Fruit fly (Drosophila melanogaster) whole organism, embryonic: ENCODE results near the gene DPCoAC.
A peak's percentile ranks its signal among the peaks of the same experiment; 100 is the strongest.

Experiments used
- Aef1 ChIP-seq: fragments of 200-800 bp; sonication (Bioruptor generic); IDR thresholded peaks from 3 replicates; pipeline ENCODE4 v1.3.6; 2022; ENCODE audit warnings: missing biosample characterization, missing genetic modification characterization
- CG10959 ChIP-seq: fragments of 200-800 bp; sonication (Bioruptor generic); IDR thresholded peaks from 2 replicates; pipeline ENCODE4 v1.3.6; 2022; ENCODE audit warnings: missing biosample characterization, missing genetic modification characterization
- CG11456 ChIP-seq: fragments of 200-800 bp; sonication (Bioruptor generic); IDR thresholded peaks from 3 replicates; pipeline ENCODE4 v1.3.6; 2022; ENCODE audit warnings: missing biosample characterization, missing genetic modification characterization
- CG12299 ChIP-seq: fragments of 200-800 bp; sonication (Bioruptor generic); optimal IDR thresholded peaks from 2 replicates; lab custom pipeline; 2018; ENCODE audit warnings: missing biosample characterization, mild to moderate bottlenecking, missing genetic modification characterization
- CG12391 ChIP-seq: fragments of 200-800 bp; sonication (Bioruptor generic); optimal IDR thresholded peaks from 3 replicates; lab custom pipeline; 2018; ENCODE audit warnings: missing biosample characterization, mild to moderate bottlenecking, missing genetic modification characterization, moderate library complexity
- CG13894 ChIP-seq: fragments of 200-800 bp; sonication (Bioruptor generic); optimal IDR thresholded peaks from 3 replicates; lab custom pipeline; 2018; ENCODE audit warnings: missing biosample characterization, mild to moderate bottlenecking, missing genetic modification characterization, moderate library complexity
- CG15514 ChIP-seq: fragments of 200-800 bp; sonication (Bioruptor generic); optimal IDR thresholded peaks from 3 replicates; lab custom pipeline; 2017; ENCODE audit warnings: missing biosample characterization, missing genetic modification characterization, mild to moderate bottlenecking, moderate library complexity, missing genetic modification reagents
- CG15601 ChIP-seq: fragments of 200-800 bp; sonication (Bioruptor generic); optimal IDR thresholded peaks from 3 replicates; lab custom pipeline; 2019; ENCODE audit warnings: missing biosample characterization, mild to moderate bottlenecking, missing genetic modification characterization, moderate library complexity
- CG17359 ChIP-seq: fragments of 200-800 bp; sonication (Bioruptor generic); optimal IDR thresholded peaks from 3 replicates; lab custom pipeline; 2018; ENCODE audit warnings: missing biosample characterization, mild to moderate bottlenecking, missing genetic modification characterization, moderate library complexity
- CG1792 ChIP-seq: fragments of 200-800 bp; sonication (Bioruptor generic); optimal IDR thresholded peaks from 2 replicates; lab custom pipeline; 2016; ENCODE audit warnings: missing biosample characterization, missing genetic modification characterization
- CG18476 ChIP-seq: fragments of 200-800 bp; sonication (Bioruptor generic); optimal IDR thresholded peaks from 2 replicates; lab custom pipeline; 2016; ENCODE audit warnings: missing biosample characterization, mild to moderate bottlenecking, missing genetic modification characterization
- CG3995 ChIP-seq: fragments of 200-800 bp; sonication (Bioruptor generic); optimal IDR thresholded peaks from 3 replicates; lab custom pipeline; 2016; ENCODE audit warnings: missing biosample characterization, missing genetic modification characterization
- CG6175 ChIP-seq: fragments of 200-800 bp; sonication (Bioruptor generic); IDR thresholded peaks from 3 replicates; pipeline ENCODE4 v1.3.6; 2022; ENCODE audit warnings: missing biosample characterization, missing genetic modification characterization
- CG8089 ChIP-seq: fragments of 200-800 bp; sonication (Bioruptor generic); optimal IDR thresholded peaks from 3 replicates; lab custom pipeline; 2016; ENCODE audit warnings: missing biosample characterization, missing genetic modification characterization
- CG8359 ChIP-seq: fragments of 200-800 bp; sonication (Bioruptor generic); optimal IDR thresholded peaks from 2 replicates; lab custom pipeline; 2017; ENCODE audit warnings: missing biosample characterization, mild to moderate bottlenecking, missing genetic modification characterization, borderline replicate concordance
- Chrac-16 ChIP-seq: fragments of 200-800 bp; sonication (Bioruptor generic); optimal IDR thresholded peaks from 3 replicates; lab custom pipeline; 2016; ENCODE audit warnings: missing biosample characterization, missing genetic modification characterization
- D ChIP-seq, 2 experiments: fragments of 200-800 bp in 1 of 2; fragments of >200 bp in 1 of 2; sonication (Bioruptor generic) in 1 of 2; optimal IDR thresholded peaks; 2 replicates in 1 of 2; 3 replicates in 1 of 2; lab custom pipeline; 2017; ENCODE audit warnings: mild to moderate bottlenecking in 1 of 2, missing biosample characterization in 1 of 2, missing genetic modification characterization in 1 of 2, missing genetic modification reagents in 1 of 2
- HLH3B ChIP-seq: fragments of 200-800 bp; sonication (Bioruptor generic); IDR thresholded peaks from 2 replicates; pipeline ENCODE4 v1.3.6; 2022; ENCODE audit warnings: missing biosample characterization, missing genetic modification characterization
- Hr51 ChIP-seq, 2 experiments: fragments of 200-800 bp; sonication (Bioruptor generic); optimal IDR thresholded peaks; 2 replicates in 1 of 2; 3 replicates in 1 of 2; lab custom pipeline; 2016 to 2018; ENCODE audit warnings: missing biosample characterization in 2 of 2, missing genetic modification characterization in 2 of 2, mild to moderate bottlenecking in 1 of 2, moderate library complexity in 1 of 2
- Lhr ChIP-seq: fragments of 200-800 bp; sonication (Bioruptor generic); optimal IDR thresholded peaks from 3 replicates; lab custom pipeline; 2017; ENCODE audit warnings: mild to moderate bottlenecking, missing biosample characterization, missing genetic modification reagents, missing genetic modification characterization
- Pdp1 ChIP-seq, 2 experiments: fragments of 200-800 bp; sonication (Bioruptor generic); optimal IDR thresholded peaks; 3 replicates each; lab custom pipeline; 2016; ENCODE audit warnings: missing biosample characterization in 2 of 2, missing genetic modification characterization in 2 of 2, mild to moderate bottlenecking in 1 of 2, moderate library complexity in 1 of 2
- Sin3A ChIP-seq: fragments of >200 bp; optimal IDR thresholded peaks from 2 replicates; lab custom pipeline; 2018
- Spps ChIP-seq: fragments of 200-800 bp; sonication (Bioruptor generic); optimal IDR thresholded peaks from 2 replicates; lab custom pipeline; 2018; ENCODE audit warnings: missing biosample characterization, mild to moderate bottlenecking, missing genetic modification characterization
- Stat92E ChIP-seq, 3 experiments: fragments of >200 bp in 2 of 3; fragments of 200-800 bp in 1 of 3; sonication (Bioruptor generic) in 1 of 3; optimal IDR thresholded peaks; 2 replicates each; lab custom pipeline; 2017 to 2019; ENCODE audit warnings: missing biosample characterization in 3 of 3, missing genetic modification characterization in 3 of 3, mild to moderate bottlenecking in 1 of 3, moderate library complexity in 1 of 3
- bab2 ChIP-seq: fragments of 200-800 bp; sonication (Bioruptor generic); optimal IDR thresholded peaks from 2 replicates; lab custom pipeline; 2016; ENCODE audit warnings: missing biosample characterization, missing genetic modification characterization
- chinmo ChIP-seq: fragments of 200-800 bp; sonication (Bioruptor generic); IDR thresholded peaks from 4 replicates; pipeline ENCODE4 v1.3.6; 2022; ENCODE audit warnings: missing biosample characterization, missing genetic modification characterization; ENCODE audit not compliant: partially characterized antibody
- chm ChIP-seq: fragments of 200-800 bp; sonication (Bioruptor generic); IDR thresholded peaks from 2 replicates; pipeline ENCODE4 v1.3.6; 2022; ENCODE audit warnings: missing biosample characterization, missing genetic modification characterization
- ci ChIP-seq: fragments of 200-800 bp; sonication (Bioruptor generic); IDR thresholded peaks from 3 replicates; pipeline ENCODE4 v1.3.6; 2022; ENCODE audit warnings: missing biosample characterization, missing genetic modification characterization
- crol ChIP-seq: fragments of 200-800 bp; sonication (Bioruptor generic); IDR thresholded peaks from 2 replicates; pipeline ENCODE4 v1.3.6; 2022; ENCODE audit warnings: missing biosample characterization, missing genetic modification characterization
- dati ChIP-seq: fragments of 200-800 bp; sonication (Bioruptor generic); IDR thresholded peaks from 2 replicates; pipeline ENCODE4 v1.3.6; 2022; ENCODE audit warnings: missing biosample characterization, missing genetic modification characterization
- dmrt11E ChIP-seq: fragments of 200-800 bp; sonication (Bioruptor generic); optimal IDR thresholded peaks from 3 replicates; lab custom pipeline; 2018; ENCODE audit warnings: missing biosample characterization, mild to moderate bottlenecking, missing genetic modification characterization, moderate library complexity
- ewg ChIP-seq: fragments of 200-800 bp; sonication (Bioruptor generic); optimal IDR thresholded peaks from 3 replicates; lab custom pipeline; 2017; ENCODE audit warnings: mild to moderate bottlenecking, missing biosample characterization, missing genetic modification reagents, missing genetic modification characterization
- ftz-f1 ChIP-seq: fragments of 200-800 bp; sonication (Bioruptor generic); optimal IDR thresholded peaks from 2 replicates; lab custom pipeline; 2016; ENCODE audit warnings: missing biosample characterization, missing genetic modification characterization
- gce ChIP-seq: fragments of 200-800 bp; sonication (Bioruptor generic); IDR thresholded peaks from 3 replicates; pipeline ENCODE4 v1.3.6; 2022; ENCODE audit warnings: missing biosample characterization, missing genetic modification characterization
- gcm ChIP-seq: fragments of 200-800 bp; sonication (Bioruptor generic); optimal IDR thresholded peaks from 2 replicates; lab custom pipeline; 2019; ENCODE audit warnings: missing biosample characterization, mild to moderate bottlenecking, missing genetic modification characterization, moderate library complexity
- gsb ChIP-seq: fragments of 200-800 bp; sonication (Bioruptor generic); IDR thresholded peaks from 2 replicates; pipeline ENCODE4 v1.3.6; 2022; ENCODE audit warnings: missing biosample characterization, missing genetic modification characterization
- inv ChIP-seq: fragments of 200-800 bp; sonication (Bioruptor generic); IDR thresholded peaks from 2 replicates; pipeline ENCODE4 v1.3.6; 2022; ENCODE audit warnings: missing biosample characterization, missing genetic modification characterization; ENCODE audit not compliant: partially characterized antibody
- lab ChIP-seq: fragments of 200-800 bp; sonication (Bioruptor generic); optimal IDR thresholded peaks from 3 replicates; lab custom pipeline; 2017; ENCODE audit warnings: missing biosample characterization, missing genetic modification characterization, mild to moderate bottlenecking, moderate library complexity, missing genetic modification reagents
- lov ChIP-seq, 2 experiments: fragments of 200-800 bp in 1 of 2; fragments of >200 bp in 1 of 2; sonication (Bioruptor generic) in 1 of 2; IDR thresholded peaks in 1 of 2; optimal IDR thresholded peaks in 1 of 2; 2 replicates in 1 of 2; 3 replicates in 1 of 2; pipeline versions ENCODE4 v1.3.6 to Lab custom; 2017 to 2022; ENCODE audit warnings: missing biosample characterization in 1 of 2, missing genetic modification characterization in 1 of 2
- nau ChIP-seq: fragments of 200-800 bp; sonication (Bioruptor generic); optimal IDR thresholded peaks from 3 replicates; lab custom pipeline; 2017; ENCODE audit warnings: missing biosample characterization, mild to moderate bottlenecking, missing genetic modification characterization, missing genetic modification reagents
- odd ChIP-seq: fragments of 200-800 bp; sonication (Bioruptor generic); optimal IDR thresholded peaks from 2 replicates; lab custom pipeline; 2017; ENCODE audit warnings: missing biosample characterization, mild to moderate bottlenecking, missing genetic modification characterization
- otp ChIP-seq: fragments of 200-800 bp; sonication (Bioruptor generic); IDR thresholded peaks from 3 replicates; pipeline ENCODE4, ENCODE4 v1.3.6; 2022; ENCODE audit warnings: missing biosample characterization, missing genetic modification characterization
- pb ChIP-seq: fragments of 200-800 bp; sonication (Bioruptor generic); optimal IDR thresholded peaks from 3 replicates; lab custom pipeline; 2016; ENCODE audit warnings: missing biosample characterization, missing genetic modification characterization
- pfk ChIP-seq: fragments of 200-800 bp; sonication (Bioruptor generic); optimal IDR thresholded peaks from 2 replicates; lab custom pipeline; 2018; ENCODE audit warnings: missing biosample characterization, mild to moderate bottlenecking, missing genetic modification characterization, moderate library complexity
- schlank ChIP-seq: fragments of 200-800 bp; sonication (Bioruptor generic); optimal IDR thresholded peaks from 2 replicates; lab custom pipeline; 2018; ENCODE audit warnings: missing biosample characterization, mild to moderate bottlenecking, missing genetic modification characterization
- sd ChIP-seq: fragments of 200-800 bp; sonication (Bioruptor generic); optimal IDR thresholded peaks from 3 replicates; lab custom pipeline; 2018; ENCODE audit warnings: missing biosample characterization, mild to moderate bottlenecking, missing genetic modification characterization, moderate library complexity
- seq ChIP-seq: fragments of 200-800 bp; sonication (Bioruptor generic); IDR thresholded peaks from 2 replicates; pipeline ENCODE4 v1.3.6; 2022; ENCODE audit warnings: missing biosample characterization, missing genetic modification characterization
- ttk ChIP-seq: fragments of 200-800 bp; sonication (Bioruptor generic); IDR thresholded peaks from 2 replicates; pipeline ENCODE4 v2.1.2; 2022; ENCODE audit warnings: missing biosample characterization, missing genetic modification characterization
- yki ChIP-seq: fragments of >200 bp; optimal IDR thresholded peaks from 3 replicates; lab custom pipeline; 2018

DPCoAC gene

DNA sequence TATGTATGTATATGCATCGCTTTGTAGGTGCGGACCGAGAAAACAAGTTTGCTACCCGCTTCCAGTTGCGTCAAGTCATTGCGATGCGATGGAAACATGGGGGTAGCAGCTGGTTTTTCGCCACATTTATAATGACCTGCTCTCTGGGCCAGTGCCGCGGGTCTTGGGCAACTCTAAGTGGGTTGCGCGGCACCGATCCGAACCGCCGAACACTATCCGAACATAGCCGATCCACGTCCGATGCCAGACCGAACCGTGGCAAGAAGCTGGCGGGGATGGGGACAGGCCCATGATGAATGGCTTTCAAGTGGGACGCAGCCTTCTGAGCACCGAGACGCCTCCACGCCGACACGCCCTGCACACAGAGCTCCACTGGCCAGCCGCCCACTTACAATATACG lies 46.6 kb upstream of the DPCoAC start (continued):
- TF ChIP-seq CG17359 (tag; lab: Kevin White, UChicago): no peak
- no peak for TF ChIP-seq Sin3A
- TF ChIP-seq CG18476 (GFP tag; lab: Kevin White, UChicago): no peak
- no peak for TF ChIP-seq inv (GFP tag; lab: Robert Waterston, UW)
- no peak for TF ChIP-seq pfk (GFP tag; lab: Kevin White, UChicago)
- peak; percentile 26 for TF ChIP-seq ftz-f1
- no peak for TF ChIP-seq otp (GFP tag; lab: Robert Waterston, UW)
- TF ChIP-seq CG15601: no peak
- no peak for TF ChIP-seq lov (optimal IDR thresholded peaks at IDR 0.05; lab: Kevin White, UChicago)
- 0 out of 3 replicates have a peak, but pooled peaks have one; percentile 32 for TF ChIP-seq lov (GFP tag; IDR thresholded peaks at IDR 0.05; lab: Robert Waterston, UW)
- TF ChIP-seq CG1792: no peak
- no peak for TF ChIP-seq ewg (GFP tag; lab: Kevin White, UChicago)
- no peak for TF ChIP-seq yki (lab: Kevin White, UChicago)
- no peak for TF ChIP-seq seq (GFP tag; lab: Robert Waterston, UW)
- TF ChIP-seq bab2 (GFP tag; lab: Kevin White, UChicago): no peak
- no peak for TF ChIP-seq Spps (tag; lab: Kevin White, UChicago)
- peak in 1 of 2 experiments; percentile 10 for TF ChIP-seq Pdp1 (GFP tag; optimal IDR thresholded peaks at IDR 0.05; lab: Kevin White, UChicago)
- no peak for TF ChIP-seq D (optimal IDR thresholded peaks at IDR 0.05; lab: Kevin White, UChicago)
- no peak for TF ChIP-seq D (GFP tag; optimal IDR thresholded peaks at IDR 0.05; lab: Kevin White, UChicago)
- TF ChIP-seq CG12391 (tag; lab: Kevin White, UChicago): no peak
- no peak for TF ChIP-seq gce (GFP tag; lab: Robert Waterston, UW)
- TF ChIP-seq sd (tag; lab: Kevin White, UChicago): peak; percentile 3
- TF ChIP-seq CG8089: no peak
- TF ChIP-seq CG10959 (GFP tag; lab: Robert Waterston, UW): no peak
- peak; percentile 31 for TF ChIP-seq CG13894 (tag; lab: Kevin White, UChicago)
- peak; percentile 25 for TF ChIP-seq lab (GFP tag; lab: Kevin White, UChicago)
- TF ChIP-seq chm (GFP tag; lab: Robert Waterston, UW): 0 out of 2 replicates have a peak, but pooled peaks have one; percentile 29
- TF ChIP-seq ci: peak; percentile 37; the same call in 2 of the 3 replicates
- 0 out of 3 replicates have a peak, but pooled peaks have one; percentile 7 for TF ChIP-seq CG11456 (GFP tag; lab: Robert Waterston, UW)
- no peak for TF ChIP-seq Aef1 (GFP tag; lab: Robert Waterston, UW)
- 0 out of 2 replicates have a peak, but pooled peaks have one; percentile 15 for TF ChIP-seq gsb (GFP tag; lab: Robert Waterston, UW)
- no peak for TF ChIP-seq dati (GFP tag; lab: Robert Waterston, UW)
- TF ChIP-seq ttk (GFP tag; lab: Robert Waterston, UW): 0 out of 2 replicates have a peak, but pooled peaks have one; percentile 29
- TF ChIP-seq CG6175 (GFP tag; lab: Robert Waterston, UW): peak; percentile 91
- TF ChIP-seq CG15514 (GFP tag; lab: Kevin White, UChicago): no peak
- no peak for TF ChIP-seq schlank (tag; lab: Kevin White, UChicago)
- no peak for TF ChIP-seq Hr51 (GFP tag; optimal IDR thresholded peaks at IDR 0.05; lab: Kevin White, UChicago)
- TF ChIP-seq dmrt11E: no peak
- no peak for TF ChIP-seq CG12299 (tag; lab: Kevin White, UChicago)
- 0 out of 4 replicates have a peak, but pooled peaks have one; percentile 56 for TF ChIP-seq chinmo
- peak; percentile 78 for TF ChIP-seq nau (GFP tag; lab: Kevin White, UChicago)
- no peak for TF ChIP-seq pb (GFP tag; lab: Kevin White, UChicago)
- no peak for TF ChIP-seq CG8359 (GFP tag; lab: Kevin White, UChicago)
- no peak for TF ChIP-seq Chrac-16 (GFP tag; lab: Kevin White, UChicago)
- peak; percentile 63 for TF ChIP-seq crol (GFP tag; lab: Robert Waterston, UW)
- peak; percentile 7; the same call in 1 of the 2 replicates for TF ChIP-seq HLH3B (GFP tag; lab: Robert Waterston, UW)
- TF ChIP-seq CG3995 (GFP tag; lab: Kevin White, UChicago): no peak
- no peak for TF ChIP-seq Lhr (GFP tag; lab: Kevin White, UChicago)
- peak; percentile 79 for TF ChIP-seq gcm (GFP tag; lab: Kevin White, UChicago)
- TF ChIP-seq odd (GFP tag; lab: Kevin White, UChicago): no peak
- TF ChIP-seq Stat92E (GFP tag; optimal IDR thresholded peaks at IDR 0.05; lab: Kevin White, UChicago): no peak
